Fruit fly (Drosophila melanogaster) whole organism, embryonic: ENCODE measurements around the gene SmD1.
A peak's percentile ranks its signal among the peaks of the same experiment; 100 is the strongest.

ENCODE experiments used
- Asciz ChIP-seq: fragments of 200-800 bp; sonication (Bioruptor generic); optimal IDR thresholded peaks from 2 replicates; lab custom pipeline; 2017; ENCODE audit warnings: missing biosample characterization, mild to moderate bottlenecking, missing genetic modification characterization, missing genetic modification reagents
- CG10959 ChIP-seq: fragments of 200-800 bp; sonication (Bioruptor generic); IDR thresholded peaks from 2 replicates; pipeline ENCODE4 v1.3.6; 2022; ENCODE audit warnings: missing biosample characterization, missing genetic modification characterization
- CG11456 ChIP-seq: fragments of 200-800 bp; sonication (Bioruptor generic); IDR thresholded peaks from 3 replicates; pipeline ENCODE4 v1.3.6; 2022; ENCODE audit warnings: missing biosample characterization, missing genetic modification characterization
- CG15601 ChIP-seq: fragments of 200-800 bp; sonication (Bioruptor generic); optimal IDR thresholded peaks from 3 replicates; lab custom pipeline; 2019; ENCODE audit warnings: missing biosample characterization, mild to moderate bottlenecking, missing genetic modification characterization, moderate library complexity
- CG17912 ChIP-seq: fragments of 200-800 bp; sonication (Bioruptor generic); optimal IDR thresholded peaks from 2 replicates; lab custom pipeline; 2018; ENCODE audit warnings: missing biosample characterization, mild to moderate bottlenecking, missing genetic modification characterization
- CG18476 ChIP-seq: fragments of 200-800 bp; sonication (Bioruptor generic); optimal IDR thresholded peaks from 2 replicates; lab custom pipeline; 2016; ENCODE audit warnings: missing biosample characterization, mild to moderate bottlenecking, missing genetic modification characterization
- CG2199 ChIP-seq: fragments of 200-800 bp; sonication (Bioruptor generic); IDR thresholded peaks from 3 replicates; pipeline ENCODE4 v1.3.6; 2022; ENCODE audit warnings: missing biosample characterization, missing genetic modification characterization
- CG30403 ChIP-seq: fragments of 200-800 bp; sonication (Bioruptor generic); optimal IDR thresholded peaks from 3 replicates; lab custom pipeline; 2016; ENCODE audit warnings: missing biosample characterization, missing genetic modification characterization
- CG3065 ChIP-seq: fragments of 200-800 bp; sonication (Bioruptor generic); optimal IDR thresholded peaks from 2 replicates; lab custom pipeline; 2016; ENCODE audit warnings: missing biosample characterization, missing genetic modification characterization
- CG31388 ChIP-seq: fragments of 200-800 bp; sonication (Bioruptor generic); optimal IDR thresholded peaks from 2 replicates; lab custom pipeline; 2016; ENCODE audit warnings: missing biosample characterization, missing genetic modification characterization
- CG31441 ChIP-seq: fragments of 200-800 bp; sonication (Bioruptor generic); IDR thresholded peaks from 2 replicates; pipeline ENCODE4 v1.3.6; 2022; ENCODE audit warnings: missing biosample characterization, missing genetic modification characterization
- CG32767 ChIP-seq: fragments of 200-800 bp; sonication (Bioruptor generic); IDR thresholded peaks from 2 replicates; pipeline ENCODE4 v1.3.6; 2022; ENCODE audit warnings: missing biosample characterization, missing genetic modification characterization
- CG4707 ChIP-seq: fragments of 200-800 bp; sonication (Bioruptor generic); optimal IDR thresholded peaks from 2 replicates; lab custom pipeline; 2018; ENCODE audit warnings: missing biosample characterization, mild to moderate bottlenecking, missing genetic modification characterization, moderate library complexity
- CG4820 ChIP-seq: fragments of 200-800 bp; sonication (Bioruptor generic); optimal IDR thresholded peaks from 3 replicates; lab custom pipeline; 2016; ENCODE audit warnings: missing biosample characterization, missing genetic modification characterization
- CG6654 ChIP-seq: fragments of 200-800 bp; sonication (Bioruptor generic); optimal IDR thresholded peaks from 2 replicates; lab custom pipeline; 2017; ENCODE audit warnings: missing biosample characterization, mild to moderate bottlenecking, missing genetic modification characterization
- CG6791 ChIP-seq: fragments of 200-800 bp; sonication (Bioruptor generic); IDR thresholded peaks from 3 replicates; pipeline ENCODE4 v1.3.6; 2022; ENCODE audit warnings: missing biosample characterization, missing genetic modification characterization; ENCODE audit not compliant: partially characterized antibody
- CG7745 ChIP-seq: fragments of 200-800 bp; sonication (Bioruptor generic); optimal IDR thresholded peaks from 2 replicates; lab custom pipeline; 2018; ENCODE audit warnings: missing biosample characterization, mild to moderate bottlenecking, missing genetic modification characterization, moderate library complexity
- Deaf1 ChIP-seq: fragments of 200-800 bp; optimal IDR thresholded peaks from 3 replicates; lab custom pipeline; 2019; ENCODE audit warnings: missing biosample characterization, mild to moderate bottlenecking, missing genetic modification characterization, moderate library complexity
- Drgx ChIP-seq: fragments of 200-800 bp; sonication (Bioruptor generic); IDR thresholded peaks from 2 replicates; pipeline ENCODE4 v1.3.6; 2022; ENCODE audit warnings: missing biosample characterization, missing genetic modification characterization
- E2f2 ChIP-seq: fragments of 200-800 bp; sonication (Bioruptor generic); IDR thresholded peaks from 2 replicates; pipeline ENCODE4 v1.3.6; 2022; ENCODE audit warnings: missing biosample characterization, missing genetic modification characterization
- Hr3 ChIP-seq: fragments of 200-800 bp; sonication (Bioruptor generic); optimal IDR thresholded peaks from 3 replicates; lab custom pipeline; 2016; ENCODE audit warnings: missing biosample characterization, missing genetic modification characterization
- Lim3 ChIP-seq: fragments of 200-800 bp; sonication (Bioruptor generic); IDR thresholded peaks from 2 replicates; pipeline ENCODE4 v1.3.6; 2022; ENCODE audit warnings: missing biosample characterization, missing genetic modification characterization
- NK7.1 ChIP-seq: fragments of 200-800 bp; sonication (Bioruptor generic); optimal IDR thresholded peaks from 3 replicates; lab custom pipeline; 2016; ENCODE audit warnings: missing biosample characterization, missing genetic modification characterization
- Ssrp ChIP-seq: fragments of 200-800 bp; sonication (Bioruptor generic); optimal IDR thresholded peaks from 2 replicates; lab custom pipeline; 2018; ENCODE audit warnings: missing biosample characterization, mild to moderate bottlenecking, missing genetic modification characterization, moderate library complexity
- Tbp ChIP-seq: fragments of >200 bp; optimal IDR thresholded peaks from 2 replicates; lab custom pipeline; 2018; ENCODE audit warnings: missing biosample characterization, missing genetic modification characterization
- abd-A ChIP-seq: fragments of 200-800 bp; sonication (Bioruptor generic); optimal IDR thresholded peaks from 3 replicates; lab custom pipeline; 2019; ENCODE audit warnings: missing biosample characterization, mild to moderate bottlenecking, missing genetic modification characterization, moderate library complexity
- ara ChIP-seq: fragments of 200-800 bp; sonication (Bioruptor generic); IDR thresholded peaks from 2 replicates; pipeline ENCODE4 v1.3.6; 2022; ENCODE audit warnings: missing biosample characterization, missing genetic modification characterization
- bbx ChIP-seq: fragments of 200-800 bp; sonication (Bioruptor generic); IDR thresholded peaks from 2 replicates; pipeline ENCODE4 v1.3.6; 2022; ENCODE audit warnings: missing biosample characterization, missing genetic modification characterization; ENCODE audit not compliant: partially characterized antibody
- cato ChIP-seq: fragments of 200-800 bp; sonication (Bioruptor generic); optimal IDR thresholded peaks from 2 replicates; lab custom pipeline; 2016; ENCODE audit warnings: missing biosample characterization, missing genetic modification characterization, borderline replicate concordance
- chn ChIP-seq: fragments of 200-800 bp; sonication (Bioruptor generic); optimal IDR thresholded peaks from 2 replicates; lab custom pipeline; 2016; ENCODE audit warnings: missing biosample characterization, missing genetic modification characterization
- crol ChIP-seq: fragments of 200-800 bp; sonication (Bioruptor generic); IDR thresholded peaks from 2 replicates; pipeline ENCODE4 v1.3.6; 2022; ENCODE audit warnings: missing biosample characterization, missing genetic modification characterization
- eyg ChIP-seq: fragments of 200-800 bp; sonication (Bioruptor generic); optimal IDR thresholded peaks from 3 replicates; lab custom pipeline; 2016; ENCODE audit warnings: missing biosample characterization, missing genetic modification characterization
- gem ChIP-seq: fragments of 200-800 bp; sonication (Bioruptor generic); optimal IDR thresholded peaks from 2 replicates; lab custom pipeline; 2019; ENCODE audit warnings: missing biosample characterization, mild to moderate bottlenecking, missing genetic modification characterization, moderate library complexity
- grn ChIP-seq: fragments of 200-800 bp; sonication (Bioruptor generic); optimal IDR thresholded peaks from 3 replicates; lab custom pipeline; 2017; ENCODE audit warnings: missing biosample characterization, missing genetic modification characterization
- hbn ChIP-seq: fragments of 200-800 bp; sonication (Bioruptor generic); IDR thresholded peaks from 2 replicates; pipeline ENCODE4 v1.3.6; 2022; ENCODE audit warnings: missing biosample characterization, missing genetic modification characterization; ENCODE audit not compliant: partially characterized antibody
- kni ChIP-seq: fragments of 200-800 bp; sonication (Bioruptor generic); optimal IDR thresholded peaks from 3 replicates; lab custom pipeline; 2017; ENCODE audit warnings: mild to moderate bottlenecking, missing biosample characterization, missing genetic modification reagents, missing genetic modification characterization
- lov ChIP-seq, 2 experiments: fragments of 200-800 bp in 1 of 2; fragments of >200 bp in 1 of 2; sonication (Bioruptor generic) in 1 of 2; IDR thresholded peaks in 1 of 2; optimal IDR thresholded peaks in 1 of 2; 2 replicates in 1 of 2; 3 replicates in 1 of 2; pipeline versions ENCODE4 v1.3.6 to Lab custom; 2017 to 2022; ENCODE audit warnings: missing biosample characterization in 1 of 2, missing genetic modification characterization in 1 of 2
- nau ChIP-seq: fragments of 200-800 bp; sonication (Bioruptor generic); optimal IDR thresholded peaks from 3 replicates; lab custom pipeline; 2017; ENCODE audit warnings: missing biosample characterization, mild to moderate bottlenecking, missing genetic modification characterization, missing genetic modification reagents
- odd ChIP-seq: fragments of 200-800 bp; sonication (Bioruptor generic); optimal IDR thresholded peaks from 2 replicates; lab custom pipeline; 2017; ENCODE audit warnings: missing biosample characterization, mild to moderate bottlenecking, missing genetic modification characterization
- pros ChIP-seq: fragments of 200-800 bp; sonication (Bioruptor generic); optimal IDR thresholded peaks from 3 replicates; lab custom pipeline; 2019; ENCODE audit warnings: missing biosample characterization, mild to moderate bottlenecking, missing genetic modification characterization, moderate library complexity
- rib ChIP-seq: fragments of 200-800 bp; sonication (Bioruptor generic); IDR thresholded peaks from 2 replicates; pipeline ENCODE4 v1.3.6; 2022; ENCODE audit warnings: missing biosample characterization, missing genetic modification characterization
- sens ChIP-seq: fragments of 200-800 bp; sonication (Bioruptor generic); peaks from one replicate; lab custom pipeline; 2016; ENCODE audit warnings: missing biosample characterization, missing genetic modification characterization
- sens-2 ChIP-seq: fragments of 200-800 bp; sonication (Bioruptor generic); IDR thresholded peaks from 2 replicates; pipeline ENCODE4 v1.3.6; 2022; ENCODE audit warnings: missing biosample characterization, missing genetic modification characterization
- sqz ChIP-seq: fragments of 200-800 bp; sonication (Bioruptor generic); optimal IDR thresholded peaks from 3 replicates; lab custom pipeline; 2018; ENCODE audit warnings: missing biosample characterization, mild to moderate bottlenecking, missing genetic modification characterization
- twi ChIP-seq: fragments of 200-800 bp; optimal IDR thresholded peaks from 2 replicates; lab custom pipeline; 2019; ENCODE audit warnings: missing biosample characterization, mild to moderate bottlenecking, missing genetic modification characterization, moderate library complexity
- usp ChIP-seq: fragments of >200 bp; optimal IDR thresholded peaks from 2 replicates; lab custom pipeline; 2017; ENCODE audit warnings: missing biosample characterization, missing genetic modification characterization
- vvl ChIP-seq: fragments of 200-800 bp; sonication (Bioruptor generic); IDR thresholded peaks from 2 replicates; pipeline ENCODE4 v1.3.6; 2022; ENCODE audit warnings: missing biosample characterization, missing genetic modification characterization
- z ChIP-seq: fragments of 200-800 bp; sonication (Bioruptor generic); IDR thresholded peaks from 3 replicates; pipeline ENCODE4 v1.3.6; 2022; ENCODE audit warnings: missing biosample characterization, missing genetic modification characterization
- zfh1 ChIP-seq: fragments of 200-800 bp; sonication (Bioruptor generic); IDR thresholded peaks from 3 replicates; pipeline ENCODE4 v1.3.6; 2022; ENCODE audit warnings: missing biosample characterization, missing genetic modification characterization

The SmD1 gene

dm6 chr3L:12717621-12718020 lies 16.8 kb downstream of the SmD1 start (continued):
- TF ChIP-seq nau (GFP tag; lab: Kevin White, UChicago): no peak
- TF ChIP-seq CG4820: peak; percentile 9
- no peak for TF ChIP-seq rib (GFP tag; lab: Robert Waterston, UW)
- TF ChIP-seq Drgx (GFP tag; lab: Robert Waterston, UW): no peak
- no peak for TF ChIP-seq CG18476 (GFP tag; lab: Kevin White, UChicago)
- no peak for TF ChIP-seq CG6791 (GFP tag; lab: Robert Waterston, UW)
- no peak for TF ChIP-seq eyg (GFP tag; lab: Kevin White, UChicago)
- no peak for TF ChIP-seq CG4707 (GFP tag; lab: Kevin White, UChicago)
- TF ChIP-seq zfh1: no peak
- no peak for TF ChIP-seq cato (GFP tag; lab: Kevin White, UChicago)
- TF ChIP-seq CG10959 (GFP tag; lab: Robert Waterston, UW): no peak
- no peak for TF ChIP-seq CG30403
- TF ChIP-seq CG31388 (GFP tag; lab: Kevin White, UChicago): no peak
- TF ChIP-seq CG31441: peak; percentile 53
- peak; percentile 16 for TF ChIP-seq Ssrp (tag; lab: Kevin White, UChicago)
- no peak for TF ChIP-seq z (GFP tag; lab: Robert Waterston, UW)
- no peak for TF ChIP-seq hbn (GFP tag; lab: Robert Waterston, UW)
- no peak for TF ChIP-seq CG3065 (GFP tag; lab: Kevin White, UChicago)
- no peak for TF ChIP-seq Tbp
- TF ChIP-seq CG6654 (GFP tag; lab: Kevin White, UChicago): peak; percentile 26
- no peak for TF ChIP-seq CG32767 (GFP tag; lab: Robert Waterston, UW)
- TF ChIP-seq gem: peak; percentile 40
- TF ChIP-seq NK7.1: no peak
- no peak for TF ChIP-seq sens-2 (GFP tag; lab: Robert Waterston, UW)
- TF ChIP-seq chn (GFP tag; lab: Kevin White, UChicago): no peak
- TF ChIP-seq Lim3 (GFP tag; lab: Robert Waterston, UW): no peak
- peak; percentile 2 for TF ChIP-seq CG15601 (tag; lab: Kevin White, UChicago)
- TF ChIP-seq ara (GFP tag; lab: Robert Waterston, UW): no peak

dm6 chr3L:12716661-12717060 lies 17.8 kb downstream of the SmD1 start:
- TF ChIP-seq lov (optimal IDR thresholded peaks at IDR 0.05; lab: Kevin White, UChicago) (no peak), lov (GFP tag; IDR thresholded peaks at IDR 0.05; lab: Robert Waterston, UW) (0 out of 3 replicates have a peak, but pooled peaks have one; percentile 27), Asciz (GFP tag; lab: Kevin White, UChicago) (no peak), usp (GFP tag; lab: Kevin White, UChicago) (no peak)

dm6 chr3L:12714588-12715196 lies 19.7 kb downstream of the SmD1 start:
- TF ChIP-seq CG17912 (GFP tag; lab: Kevin White, UChicago) (no peak), crol (GFP tag; lab: Robert Waterston, UW) (peak; percentile 80), kni (GFP tag; lab: Kevin White, UChicago) (peak; percentile 85), CG2199 (GFP tag; lab: Robert Waterston, UW) (peak; percentile 88), grn (GFP tag; lab: Kevin White, UChicago) (peak; percentile 88), Deaf1 (tag; lab: Kevin White, UChicago) (peak; percentile 29), sens (GFP tag; lab: Kevin White, UChicago) (peak; percentile 63), CG11456 (GFP tag; lab: Robert Waterston, UW) (0 out of 3 replicates have a peak, but pooled peaks have one; percentile 5), abd-A (peak; percentile 84), bbx (GFP tag; lab: Robert Waterston, UW) (peak; percentile 17; the same call in 1 of the 2 replicates), twi (tag; lab: Kevin White, UChicago) (peak; percentile 5), z (GFP tag; lab: Robert Waterston, UW) (peak; percentile 39; the same call in 1 of the 3 replicates), vvl (GFP tag; lab: Robert Waterston, UW) (peak; percentile 66), odd (GFP tag; lab: Kevin White, UChicago) (peak; percentile 45), E2f2 (GFP tag; lab: Robert Waterston, UW) (no peak), Hr3 (GFP tag; lab: Kevin White, UChicago) (no peak), CG7745 (tag; lab: Kevin White, UChicago) (peak; percentile 85), sqz (GFP tag; lab: Kevin White, UChicago) (peak; percentile 54), pros (peak; percentile 29)
